Worm (Caenorhabditis elegans) whole organism, L3 larva: ENCODE results near the gene ras-1.

Experiments used
- ceh-82 ChIP-seq: fragments of 150-350 bp; optimal IDR thresholded peaks from 2 replicates; lab custom pipeline; 2014; ENCODE audit warnings: missing biosample characterization, missing genetic modification characterization
- daf-12 ChIP-seq: fragments of 150-350 bp; optimal IDR thresholded peaks from 2 replicates; lab custom pipeline; 2014; ENCODE audit warnings: missing biosample characterization, missing genetic modification reagents, missing genetic modification characterization
- egl-27 ChIP-seq: sonication (generic microtip); optimal IDR thresholded peaks from 4 replicates; lab custom pipeline; 2017; ENCODE audit warnings: missing biosample characterization, missing genetic modification reagents, missing genetic modification characterization
- elt-2 ChIP-seq: sonication (generic microtip); optimal IDR thresholded peaks from 2 replicates; lab custom pipeline; 2016; ENCODE audit warnings: missing genetic modification reagents, mild to moderate bottlenecking, missing genetic modification characterization, missing compliant biosample characterization
- jun-1 ChIP-seq: fragments of 150-350 bp; optimal IDR thresholded peaks from 2 replicates; lab custom pipeline; 2014; ENCODE audit warnings: missing biosample characterization, missing genetic modification reagents, missing genetic modification characterization
- nhr-28 ChIP-seq: fragments of 150-350 bp; optimal IDR thresholded peaks from 2 replicates; lab custom pipeline; 2014; ENCODE audit warnings: missing biosample characterization, missing genetic modification characterization
- nhr-77 ChIP-seq: fragments of 150-350 bp; optimal IDR thresholded peaks from 2 replicates; lab custom pipeline; 2014; ENCODE audit warnings: missing biosample characterization, missing genetic modification characterization
- pha-4 ChIP-seq: fragments of 150-350 bp; optimal IDR thresholded peaks from 2 replicates; lab custom pipeline; 2014; ENCODE audit warnings: missing biosample characterization, missing genetic modification reagents, missing genetic modification characterization
- unc-39 ChIP-seq: sonication (generic microtip); optimal IDR thresholded peaks from 4 replicates; lab custom pipeline; 2017; ENCODE audit warnings: missing biosample characterization, missing genetic modification characterization
- ztf-4 ChIP-seq: fragments of 150-350 bp; optimal IDR thresholded peaks from 2 replicates; lab custom pipeline; 2014; ENCODE audit warnings: missing biosample characterization, missing genetic modification characterization

DNA sequence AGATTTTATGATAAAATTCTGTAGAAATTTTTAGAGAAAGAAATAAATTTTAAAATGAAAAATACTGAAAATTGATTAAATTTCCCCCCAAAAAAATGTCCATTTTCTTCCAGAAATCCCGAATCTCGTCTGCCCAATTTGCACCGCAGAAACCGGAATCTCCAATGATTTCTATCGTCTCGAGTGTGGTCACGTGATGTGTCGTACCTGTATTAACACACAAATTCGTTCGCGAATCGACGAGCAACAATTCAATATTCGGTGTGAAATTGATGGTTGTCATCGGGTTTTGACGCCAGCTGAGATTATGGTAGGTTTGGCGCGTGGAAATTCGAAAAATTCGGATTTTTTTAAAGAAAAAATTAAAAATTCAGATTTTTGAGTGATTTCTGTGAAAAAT is 55.5 kb downstream of the ras-1 start:
- TF ChIP-seq elt-2 (tag; lab: Kevin White, UChicago) (no peak), jun-1 (no peak), nhr-77 (tag; lab: Kevin White, UChicago) (no peak), pha-4 (no peak), nhr-28 (no peak), unc-39 (no peak), ceh-82 (tag; lab: Kevin White, UChicago) (no peak), egl-27 (tag; lab: Kevin White, UChicago) (no peak), ztf-4 (tag; lab: Kevin White, UChicago) (no peak), daf-12 (tag; lab: Kevin White, UChicago) (no peak)
